Worm (Caenorhabditis elegans): ENCODE measurements around the gene F10B5.2.

F10B5.2 gene

DNA sequence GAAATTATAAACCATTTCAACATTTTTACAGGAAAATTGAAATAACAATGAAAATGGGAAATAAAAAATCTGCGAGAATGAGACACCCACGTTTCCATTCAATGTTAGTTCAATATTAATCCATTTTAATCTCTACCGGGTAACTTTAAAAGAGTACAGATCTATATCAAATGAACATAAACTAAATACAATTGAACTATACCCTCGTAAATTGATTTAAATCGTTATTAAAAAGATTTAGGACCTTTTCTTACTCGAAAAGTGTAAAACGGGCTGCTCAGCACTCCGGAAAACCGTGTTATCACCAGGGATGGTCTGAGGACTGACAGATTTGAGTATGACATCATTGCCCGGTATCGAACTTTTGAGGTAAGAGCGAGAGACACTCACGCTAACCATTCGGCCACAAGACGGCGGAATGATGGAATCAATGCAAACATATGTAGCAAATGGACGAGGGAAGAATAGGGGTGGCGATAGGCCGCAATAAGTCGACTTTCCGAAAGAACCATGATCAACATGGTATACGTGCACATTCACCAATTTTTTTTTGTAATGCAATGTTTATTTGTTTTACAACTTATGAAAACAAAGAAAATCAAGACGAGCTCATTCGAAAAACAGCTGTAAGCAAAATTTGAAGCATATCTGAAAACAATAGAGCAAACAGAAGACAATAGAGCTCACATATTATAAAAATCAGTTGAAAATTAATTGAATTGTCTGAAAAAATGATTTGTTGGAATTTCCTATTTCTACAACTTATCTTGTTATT lies 37.5 kb upstream of the F10B5.2 start, which contains the start of the genes chst-1 and C41C4.9 (continued):
- TF ChIP-seq lsy-27 (tag; optimal IDR thresholded peaks at IDR 0.05; ENCODE audit: borderline replicate concordance, insufficient read depth) (peak; percentile 8), aptf-2 (GFP tag; conservative IDR thresholded peaks at IDR 0.05) (no peak), Y56A3A.18 (GFP tag; IDR thresholded peaks at IDR 0.05) (peak; percentile 93), hlh-26 (GFP tag; conservative IDR thresholded peaks at IDR 0.05) (no peak), tbp1 (GFP tag; optimal IDR thresholded peaks at IDR 0.05) (peak; percentile 96), F49E8.2 (tag; optimal IDR thresholded peaks at IDR 0.05; ENCODE audit: insufficient read depth) (peak; percentile 41), lin-26 (GFP tag; IDR thresholded peaks at IDR 0.05) (peak; percentile 98; the same call in 1 of the 2 replicates), attf-6 (GFP tag; IDR thresholded peaks at IDR 0.05) (peak; percentile 51; the same call in 1 of the 2 replicates), ceh-58 (GFP tag; IDR thresholded peaks at IDR 0.05) (no peak), Y53F4B.3 (GFP tag; IDR thresholded peaks at IDR 0.05) (no peak), hlh-12 (tag; optimal IDR thresholded peaks at IDR 0.05) (peak; percentile 68), pha-4 (tag; optimal IDR thresholded peaks at IDR 0.05) (no peak), B0035.1 (tag; optimal IDR thresholded peaks at IDR 0.05) (peak; percentile 46), hrde-1 (tag; optimal IDR thresholded peaks at IDR 0.05; ENCODE audit: borderline replicate concordance) (peak; percentile 80), K12H6.12 (tag; optimal IDR thresholded peaks at IDR 0.05) (peak; percentile 57), hsf-1 (GFP tag; IDR thresholded peaks at IDR 0.05) (peak; percentile 33; the same call in 1 of the 2 replicates), F52B5.7 (tag; optimal IDR thresholded peaks at IDR 0.05) (peak; percentile 94), ama-1 (optimal IDR thresholded peaks at IDR 0.05) (no peak), ama-1 (GFP tag; optimal IDR thresholded peaks at IDR 0.05) (peak in 1 of 2 experiments; percentile 86), rcor-1 (GFP tag; IDR thresholded peaks at IDR 0.05) (peak; percentile 75), ekl-4 (GFP tag; IDR thresholded peaks at IDR 0.05) (peak; percentile 91), efl-1 (GFP tag; optimal IDR thresholded peaks at IDR 0.05) (peak; percentile 43), mel-28 (tag; optimal IDR thresholded peaks at IDR 0.05; ENCODE audit: borderline replicate concordance) (no peak), C17E4.6 (GFP tag; IDR thresholded peaks at IDR 0.05) (no peak; the same call in 1 of the 2 replicates), madf-6 (GFP tag; IDR thresholded peaks at IDR 0.05) (no peak), ztf-25 (GFP tag; IDR thresholded peaks at IDR 0.05) (peak; percentile 96), Y79H2A.3 (GFP tag; conservative IDR thresholded peaks at IDR 0.05) (peak; percentile 68; the same call in 1 of the 2 replicates), D2030.7 (GFP tag; IDR thresholded peaks at IDR 0.05) (no peak; the same call in 1 of the 2 replicates), ztf-3 (GFP tag; optimal IDR thresholded peaks at IDR 0.05) (peak; percentile 36), hmg-20 (GFP tag; IDR thresholded peaks at IDR 0.05) (peak; percentile 75), madf-3 (GFP tag; IDR thresholded peaks at IDR 0.05) (no peak), mcd-1 (GFP tag; IDR thresholded peaks at IDR 0.05) (no peak), him-1 (tag; optimal IDR thresholded peaks at IDR 0.05) (peak; percentile 92), lin-40 (tag; optimal IDR thresholded peaks at IDR 0.05) (no peak), snpc-4 (GFP tag; optimal IDR thresholded peaks at IDR 0.05) (peak; percentile 67), snpc-4 (tag; optimal IDR thresholded peaks at IDR 0.05) (peak in 2 of 4 experiments; percentile 74 to 75), F39B2.1 (GFP tag; IDR thresholded peaks at IDR 0.05) (peak; percentile 58; the same call in 1 of the 2 replicates), lin-54 (GFP tag; optimal IDR thresholded peaks at IDR 0.05) (peak; percentile 84)

DNA sequence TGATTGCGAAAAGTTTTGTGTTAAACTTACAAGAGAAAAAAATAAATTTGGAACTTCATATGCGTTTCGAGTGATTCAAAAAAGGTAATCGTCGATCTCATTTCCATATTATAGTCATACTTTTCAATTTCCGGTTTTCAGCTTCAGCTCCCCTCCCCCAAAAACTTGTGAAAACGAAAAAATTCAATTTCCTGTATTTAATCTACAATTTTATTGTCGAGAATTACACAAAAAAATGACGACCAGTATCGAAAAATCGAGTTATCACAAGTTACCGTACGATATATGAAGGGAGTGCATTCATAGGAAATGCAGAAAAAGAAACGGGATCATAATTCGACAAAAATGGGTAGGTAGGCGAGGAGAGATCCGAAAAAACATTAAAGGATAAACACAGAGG lies 32.5 kb upstream of the F10B5.2 start, which contains the start of gene lron-4:
TSS of gene lron-4 (minus strand) at position 101 of the 400 bp plus-strand sequence.
- TF ChIP-seq fkh-3 (tag; optimal IDR thresholded peaks at IDR 0.05) (no peak), hrde-1 (tag; optimal IDR thresholded peaks at IDR 0.05; ENCODE audit: borderline replicate concordance) (no peak), ceh-58 (GFP tag; IDR thresholded peaks at IDR 0.05) (no peak), aptf-3 (GFP tag; IDR thresholded peaks at IDR 0.05) (no peak), madf-6 (GFP tag; IDR thresholded peaks at IDR 0.05) (no peak), efl-1 (GFP tag; optimal IDR thresholded peaks at IDR 0.05) (no peak), ztf-18 (tag; optimal IDR thresholded peaks at IDR 0.05) (no peak), xnd-1 (tag; optimal IDR thresholded peaks at IDR 0.05) (no peak), F33H1.4 (GFP tag; IDR thresholded peaks at IDR 0.05) (no peak), attf-5 (GFP tag; optimal IDR thresholded peaks at IDR 0.05) (no peak), ztf-3 (GFP tag; optimal IDR thresholded peaks at IDR 0.05) (no peak), C06A6.2 (GFP tag; conservative IDR thresholded peaks at IDR 0.05) (no peak)
